Worm (Caenorhabditis elegans) whole organism, mixed stage, embryonic: ENCODE results near the gene skr-7.

Experiments
- M03D4.4 ChIP-seq: sonication (generic microtip); optimal IDR thresholded peaks from 2 replicates; lab custom pipeline; 2017; ENCODE audit warnings: mild to moderate bottlenecking, missing genetic modification characterization, missing compliant biosample characterization
- bed-3 ChIP-seq: fragments of 200-800 bp; sonication (Bioruptor generic); optimal IDR thresholded peaks from 3 replicates; lab custom pipeline; 2018; ENCODE audit warnings: mild to moderate bottlenecking, missing genetic modification characterization, moderate library complexity, missing compliant biosample characterization
- blmp-1 ChIP-seq: fragments of 150-350 bp; optimal IDR thresholded peaks from 2 replicates; lab custom pipeline; 2014; ENCODE audit warnings: missing biosample characterization, missing genetic modification characterization
- ceh-39 ChIP-seq: fragments of 150-350 bp; optimal IDR thresholded peaks from 2 replicates; lab custom pipeline; 2014; ENCODE audit warnings: missing biosample characterization, missing genetic modification characterization
- cnd-1 ChIP-seq: fragments of 200-800 bp; sonication (Bioruptor generic); optimal IDR thresholded peaks from 2 replicates; lab custom pipeline; 2018; ENCODE audit warnings: mild to moderate bottlenecking, missing genetic modification characterization, missing compliant biosample characterization
- drap-1 ChIP-seq: fragments of 200-800 bp; sonication (Bioruptor generic); optimal IDR thresholded peaks from 3 replicates; lab custom pipeline; 2018; ENCODE audit warnings: mild to moderate bottlenecking, missing genetic modification characterization, missing compliant biosample characterization
- elt-1 ChIP-seq: sonication (generic microtip); optimal IDR thresholded peaks from 2 replicates; lab custom pipeline; 2017; ENCODE audit warnings: missing genetic modification characterization, mild to moderate bottlenecking, missing compliant biosample characterization, antibody characterized with exemption, moderate library complexity, borderline replicate concordance; ENCODE audit not compliant: insufficient read depth
- elt-3 ChIP-seq: fragments of 150-350 bp; optimal IDR thresholded peaks from 2 replicates; lab custom pipeline; 2014; ENCODE audit warnings: missing biosample characterization, missing genetic modification characterization
- flh-1 ChIP-seq: fragments of 200-800 bp; sonication (Bioruptor generic); optimal IDR thresholded peaks from 2 replicates; lab custom pipeline; 2018; ENCODE audit warnings: mild to moderate bottlenecking, missing genetic modification characterization, moderate library complexity, missing compliant biosample characterization
- ham-2 ChIP-seq: fragments of 200-800 bp; sonication (Bioruptor generic); optimal IDR thresholded peaks from 2 replicates; lab custom pipeline; 2018; ENCODE audit warnings: mild to moderate bottlenecking, missing genetic modification characterization, missing compliant biosample characterization
- hlh-1 ChIP-seq: fragments of 150-350 bp; optimal IDR thresholded peaks from 2 replicates; lab custom pipeline; 2014; ENCODE audit warnings: missing biosample characterization, missing genetic modification reagents, missing genetic modification characterization
- lin-13 ChIP-seq: fragments of 150-350 bp; optimal IDR thresholded peaks from 2 replicates; lab custom pipeline; 2014; ENCODE audit warnings: missing biosample characterization, missing genetic modification characterization
- lin-32 ChIP-seq: fragments of 200-800 bp; sonication (Bioruptor generic); optimal IDR thresholded peaks from 2 replicates; lab custom pipeline; 2018; ENCODE audit warnings: mild to moderate bottlenecking, missing genetic modification characterization, missing compliant biosample characterization
- mls-2 ChIP-seq: sonication (generic microtip); optimal IDR thresholded peaks from 2 replicates; lab custom pipeline; 2016; ENCODE audit warnings: mild to moderate bottlenecking, missing genetic modification characterization, moderate library complexity, missing compliant biosample characterization
- nhr-12 ChIP-seq: fragments of 150-350 bp; optimal IDR thresholded peaks from 2 replicates; lab custom pipeline; 2014; ENCODE audit warnings: missing biosample characterization, missing genetic modification characterization
- nhr-2 ChIP-seq: fragments of 150-350 bp; optimal IDR thresholded peaks from 2 replicates; lab custom pipeline; 2014; ENCODE audit warnings: missing biosample characterization, missing genetic modification characterization
- nhr-237 ChIP-seq: fragments of 150-350 bp; optimal IDR thresholded peaks from 2 replicates; lab custom pipeline; 2014; ENCODE audit warnings: missing biosample characterization, missing genetic modification characterization
- nhr-28 ChIP-seq: fragments of 150-350 bp; optimal IDR thresholded peaks from 2 replicates; lab custom pipeline; 2014; ENCODE audit warnings: missing biosample characterization, missing genetic modification characterization
- nhr-76 ChIP-seq: sonication (generic microtip); optimal IDR thresholded peaks from 2 replicates; lab custom pipeline; 2017; ENCODE audit warnings: missing biosample characterization, missing genetic modification characterization
- pha-4 ChIP-seq: fragments of 150-350 bp; optimal IDR thresholded peaks from 2 replicates; lab custom pipeline; 2018; ENCODE audit warnings: missing biosample characterization, missing genetic modification reagents, missing genetic modification characterization
- sem-2 ChIP-seq: fragments of 200-800 bp; sonication (Bioruptor generic); optimal IDR thresholded peaks from 2 replicates; lab custom pipeline; 2018; ENCODE audit warnings: mild to moderate bottlenecking, missing genetic modification characterization, missing compliant biosample characterization
- snpc-4 ChIP-seq: fragments of 150-350 bp; optimal IDR thresholded peaks from 2 replicates; lab custom pipeline; 2014; ENCODE audit warnings: missing biosample characterization, missing genetic modification characterization
- sptf-1 ChIP-seq: sonication (generic microtip); optimal IDR thresholded peaks from 2 replicates; lab custom pipeline; 2017; ENCODE audit warnings: mild to moderate bottlenecking, missing genetic modification characterization, moderate library complexity, missing compliant biosample characterization
- tbx-8 ChIP-seq: fragments of 200-800 bp; sonication (Bioruptor generic); optimal IDR thresholded peaks from 2 replicates; lab custom pipeline; 2018; ENCODE audit warnings: mild to moderate bottlenecking, missing genetic modification characterization, moderate library complexity, missing compliant biosample characterization
- unc-120 ChIP-seq: sonication (generic microtip); optimal IDR thresholded peaks from 2 replicates; lab custom pipeline; 2017; ENCODE audit warnings: missing genetic modification characterization, missing compliant biosample characterization; ENCODE audit not compliant: poor library complexity, severe bottlenecking
- unc-39 ChIP-seq: fragments of 150-350 bp; optimal IDR thresholded peaks from 2 replicates; lab custom pipeline; 2014; ENCODE audit warnings: missing biosample characterization, missing genetic modification characterization
- unc-62 ChIP-seq: fragments of 150-350 bp; optimal IDR thresholded peaks from 2 replicates; lab custom pipeline; 2014; ENCODE audit warnings: missing biosample characterization, missing genetic modification reagents, missing genetic modification characterization
- zip-8 ChIP-seq: fragments of 150-350 bp; optimal IDR thresholded peaks from 2 replicates; lab custom pipeline; 2014; ENCODE audit warnings: missing biosample characterization, missing genetic modification characterization
- ztf-11 ChIP-seq: fragments of 150-350 bp; optimal IDR thresholded peaks from 2 replicates; lab custom pipeline; 2014; ENCODE audit warnings: missing biosample characterization, missing genetic modification characterization

The skr-7 gene

DNA sequence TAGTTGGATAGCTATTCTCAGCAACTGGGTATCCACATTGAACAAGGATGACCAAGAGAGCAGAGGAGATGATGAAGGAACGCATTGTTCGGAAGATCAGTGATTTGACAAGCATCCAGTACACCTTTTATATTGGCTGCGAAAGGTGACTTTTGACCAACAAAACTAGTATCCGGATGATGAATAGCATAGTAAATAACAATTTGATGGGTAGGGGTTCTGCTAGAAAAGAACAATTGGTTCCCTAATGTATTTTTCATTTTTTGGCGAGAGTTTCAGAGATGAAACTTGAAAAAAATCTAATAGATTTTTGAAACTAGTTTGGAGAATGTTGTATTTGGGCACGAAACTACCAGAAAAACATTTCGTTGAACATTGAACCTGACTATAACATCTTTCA is 6.0 kb downstream of the skr-7 start, which contains the start of gene Y47D7A.11:
Y47D7A.11 (minus strand) TSS at position 101 of the 400 bp plus-strand sequence.
- TF ChIP-seq drap-1 (no peak), blmp-1 (tag; lab: Kevin White, UChicago) (no peak), nhr-76 (no peak), flh-1 (GFP tag; lab: Kevin White, UChicago) (no peak), hlh-1 (tag; lab: Kevin White, UChicago) (no peak), sptf-1 (no peak), ham-2 (GFP tag; lab: Kevin White, UChicago) (no peak), nhr-12 (tag; lab: Kevin White, UChicago) (no peak), cnd-1 (tag; lab: Kevin White, UChicago) (no peak), lin-13 (tag; lab: Kevin White, UChicago) (no peak), elt-3 (tag; lab: Kevin White, UChicago) (no peak), pha-4 (tag; lab: Kevin White, UChicago) (no peak), unc-62 (no peak), ztf-11 (tag; lab: Kevin White, UChicago) (no peak), tbx-8 (no peak)

- no peak for TF ChIP-seq nhr-237 (tag; lab: Kevin White, UChicago)
- TF ChIP-seq snpc-4: no peak
- no peak for TF ChIP-seq pha-4 (tag; lab: Kevin White, UChicago)
- no peak for TF ChIP-seq lin-32 (GFP tag; lab: Kevin White, UChicago)
- TF ChIP-seq ceh-39 (tag; lab: Kevin White, UChicago): no peak
- TF ChIP-seq bed-3 (GFP tag; lab: Kevin White, UChicago): no peak
- TF ChIP-seq unc-62: no peak
- TF ChIP-seq sem-2 (GFP tag; lab: Kevin White, UChicago): no peak
- TF ChIP-seq nhr-28: no peak
- TF ChIP-seq cnd-1 (tag; lab: Kevin White, UChicago): no peak
- TF ChIP-seq drap-1: no peak
- no peak for TF ChIP-seq elt-1 (tag; lab: Kevin White, UChicago)
- no peak for TF ChIP-seq elt-3 (tag; lab: Kevin White, UChicago)
These were observed 7.3 kb downstream of the skr-7 start, which contains the start of gene Y47D7A.12 for ce11 chrV:4429576-4429975. Gene Y47D7A.12 (minus strand): TSS chrV:4429676.

DNA sequence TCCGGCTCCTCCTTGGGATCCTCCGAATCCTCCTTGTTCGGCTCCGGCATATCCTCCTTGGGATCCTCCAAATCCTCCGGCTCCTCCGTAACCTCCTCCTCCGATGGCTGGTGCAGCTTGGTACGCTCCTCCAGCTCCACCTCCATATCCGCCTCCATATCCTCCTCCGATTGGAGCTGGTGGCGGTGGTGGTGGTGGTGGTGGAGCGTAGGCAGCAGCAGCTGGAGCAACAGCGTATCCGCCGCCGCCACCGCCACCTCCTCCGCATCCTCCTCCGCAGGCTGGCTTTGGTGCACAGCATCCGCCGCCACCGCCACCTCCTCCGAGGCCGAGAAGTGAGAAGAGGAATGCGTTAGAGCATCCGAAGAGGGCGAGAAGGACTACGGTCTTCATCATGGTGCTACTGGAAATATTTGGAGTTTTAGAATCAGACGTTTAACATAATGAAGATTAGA is 10.6 kb downstream of the skr-7 start, which contains the start of gene Y47D7A.15:
Y47D7A.15 (minus strand) TSS at position 405 of the 455 bp plus-strand sequence.
- no peak for TF ChIP-seq nhr-76
- no peak for TF ChIP-seq unc-39 (tag; lab: Kevin White, UChicago)
- TF ChIP-seq hlh-1 (tag; lab: Kevin White, UChicago): no peak
- no peak for TF ChIP-seq mls-2 (tag; lab: Kevin White, UChicago)

ce11 chrV:4435411-4435981 is 13.3 kb downstream of the skr-7 start, which contains the start of gene Y47D7A.13:
Gene Y47D7A.13 (minus strand): TSS chrV:4435927.
- TF ChIP-seq M03D4.4 (no peak), sem-2 (GFP tag; lab: Kevin White, UChicago) (peak; percentile 8), nhr-12 (tag; lab: Kevin White, UChicago) (no peak), unc-120 (tag; lab: Kevin White, UChicago) (no peak), drap-1 (no peak)

ce11 chrV:4437215-4437614 is 15.0 kb downstream of the skr-7 start:
- TF ChIP-seq mls-2 (tag; lab: Kevin White, UChicago) (no peak), zip-8 (peak; percentile 0)
- TF ChIP-seq, all 35 proteins: peak for 1

- TF ChIP-seq ham-2 (GFP tag; lab: Kevin White, UChicago): no peak
- no peak for TF ChIP-seq lin-32 (GFP tag; lab: Kevin White, UChicago)
- no peak for TF ChIP-seq nhr-2 (tag; lab: Kevin White, UChicago)
- no peak for TF ChIP-seq hlh-1 (tag; lab: Kevin White, UChicago)
- TF ChIP-seq unc-62: no peak
- no peak for TF ChIP-seq elt-3 (tag; lab: Kevin White, UChicago)
- TF ChIP-seq nhr-28: no peak
- TF ChIP-seq bed-3 (GFP tag; lab: Kevin White, UChicago): no peak
- no peak for TF ChIP-seq sem-2 (GFP tag; lab: Kevin White, UChicago)
- TF ChIP-seq ztf-11 (tag; lab: Kevin White, UChicago): no peak
- no peak for TF ChIP-seq nhr-76
- TF ChIP-seq cnd-1 (tag; lab: Kevin White, UChicago): no peak
- no peak for TF ChIP-seq unc-120 (tag; lab: Kevin White, UChicago)
- TF ChIP-seq flh-1 (GFP tag; lab: Kevin White, UChicago): no peak
- no peak for TF ChIP-seq zip-8
- no peak for TF ChIP-seq nhr-12 (tag; lab: Kevin White, UChicago)
These were observed 20.6 kb downstream of the skr-7 start, which contains the start of gene rft-1 for ce11 chrV:4442749-4443381. Gene rft-1 (minus strand): TSS chrV:4443223.
